Fruit fly (Drosophila melanogaster) whole organism, embryonic: ENCODE results near the gene CG14196.

Source experiments
- Atf3 ChIP-seq: fragments of 200-800 bp; sonication (Bioruptor generic); optimal IDR thresholded peaks from 3 replicates; lab custom pipeline; 2016; ENCODE audit warnings: missing biosample characterization, missing genetic modification characterization
- Bdp1 ChIP-seq: fragments of 200-800 bp; sonication (Bioruptor generic); optimal IDR thresholded peaks from 3 replicates; lab custom pipeline; 2016; ENCODE audit warnings: missing biosample characterization, missing genetic modification characterization
- CG10543 ChIP-seq: fragments of 200-800 bp; sonication (Bioruptor generic); optimal IDR thresholded peaks from 3 replicates; lab custom pipeline; 2017; ENCODE audit warnings: missing biosample characterization, mild to moderate bottlenecking, missing genetic modification characterization, moderate library complexity
- CG11247 ChIP-seq: fragments of 200-800 bp; sonication (Bioruptor generic); IDR thresholded peaks from 2 replicates; pipeline ENCODE4 v1.3.6; 2022; ENCODE audit warnings: missing biosample characterization, missing genetic modification characterization
- CG11398 ChIP-seq: fragments of 200-800 bp; sonication (Bioruptor generic); optimal IDR thresholded peaks from 2 replicates; lab custom pipeline; 2016; ENCODE audit warnings: missing biosample characterization, missing genetic modification characterization
- CG11560 ChIP-seq: fragments of 200-800 bp; sonication (Bioruptor generic); IDR thresholded peaks from 3 replicates; pipeline ENCODE4 v1.3.6; 2022; ENCODE audit warnings: missing biosample characterization, missing genetic modification characterization
- CG12071 ChIP-seq: fragments of 200-800 bp; sonication (Bioruptor generic); optimal IDR thresholded peaks from 3 replicates; lab custom pipeline; 2018; ENCODE audit warnings: missing biosample characterization, mild to moderate bottlenecking, missing genetic modification characterization
- CG12155 ChIP-seq: fragments of 200-800 bp; sonication (Bioruptor generic); optimal IDR thresholded peaks from 3 replicates; lab custom pipeline; 2016; ENCODE audit warnings: missing biosample characterization, missing genetic modification characterization
- CG1647 ChIP-seq: fragments of 200-800 bp; sonication (Bioruptor generic); optimal IDR thresholded peaks from 3 replicates; lab custom pipeline; 2016; ENCODE audit warnings: missing biosample characterization, missing genetic modification characterization
- CG16813 ChIP-seq: fragments of 200-800 bp; sonication (Bioruptor generic); IDR thresholded peaks from 3 replicates; pipeline ENCODE4 v1.3.6; 2022; ENCODE audit warnings: missing biosample characterization, missing genetic modification characterization; ENCODE audit not compliant: partially characterized antibody
- CG17186 ChIP-seq: fragments of 200-800 bp; sonication (Bioruptor generic); optimal IDR thresholded peaks from 3 replicates; lab custom pipeline; 2017; ENCODE audit warnings: missing biosample characterization, missing genetic modification reagents, missing genetic modification characterization
- CG17568 ChIP-seq: fragments of 200-800 bp; sonication (Bioruptor generic); optimal IDR thresholded peaks from 2 replicates; lab custom pipeline; 2018; ENCODE audit warnings: missing biosample characterization, mild to moderate bottlenecking, missing genetic modification characterization, moderate library complexity
- CG18262 ChIP-seq: fragments of 200-800 bp; optimal IDR thresholded peaks from 3 replicates; lab custom pipeline; 2019; ENCODE audit warnings: missing biosample characterization, mild to moderate bottlenecking, missing genetic modification characterization, moderate library complexity
- CG2889 ChIP-seq: fragments of 200-800 bp; sonication (Bioruptor generic); IDR thresholded peaks from 3 replicates; pipeline ENCODE4 v1.3.6; 2022; ENCODE audit warnings: missing biosample characterization, missing genetic modification characterization
- CG34376 ChIP-seq: fragments of 200-800 bp; sonication (Bioruptor generic); optimal IDR thresholded peaks from 2 replicates; lab custom pipeline; 2018; ENCODE audit warnings: missing biosample characterization, mild to moderate bottlenecking, missing genetic modification characterization
- CG6689 ChIP-seq: fragments of 200-800 bp; sonication (Bioruptor generic); IDR thresholded peaks from 2 replicates; pipeline ENCODE4 v1.3.6; 2022; ENCODE audit warnings: missing biosample characterization, missing genetic modification characterization
- CG6854 ChIP-seq: fragments of 200-800 bp; sonication (Bioruptor generic); optimal IDR thresholded peaks from 3 replicates; lab custom pipeline; 2017; ENCODE audit warnings: missing biosample characterization, mild to moderate bottlenecking, missing genetic modification characterization
- CG7786 ChIP-seq: fragments of 200-800 bp; sonication (Bioruptor generic); optimal IDR thresholded peaks from 2 replicates; lab custom pipeline; 2016; ENCODE audit warnings: missing biosample characterization, missing genetic modification characterization
- CG8388 ChIP-seq: fragments of 200-800 bp; sonication (Bioruptor generic); optimal IDR thresholded peaks from 2 replicates; lab custom pipeline; 2019; ENCODE audit warnings: missing biosample characterization, mild to moderate bottlenecking, missing genetic modification characterization, moderate library complexity
- CoRest ChIP-seq: fragments of 200-800 bp; sonication (Bioruptor generic); optimal IDR thresholded peaks from 3 replicates; lab custom pipeline; 2018; ENCODE audit warnings: missing biosample characterization, mild to moderate bottlenecking, missing genetic modification characterization, moderate library complexity
- Dip3 ChIP-seq: fragments of 200-800 bp; sonication (Bioruptor generic); optimal IDR thresholded peaks from 3 replicates; lab custom pipeline; 2016; ENCODE audit warnings: missing biosample characterization, missing genetic modification characterization
- Fer3 ChIP-seq: fragments of 200-800 bp; sonication (Bioruptor generic); optimal IDR thresholded peaks from 2 replicates; lab custom pipeline; 2018; ENCODE audit warnings: missing biosample characterization, mild to moderate bottlenecking, missing genetic modification characterization, moderate library complexity
- Gsc ChIP-seq: fragments of 200-800 bp; sonication (Bioruptor generic); IDR thresholded peaks from 2 replicates; pipeline ENCODE4 v1.3.6; 2022; ENCODE audit warnings: missing biosample characterization, missing genetic modification characterization
- HHEX ChIP-seq: fragments of 200-800 bp; sonication (Bioruptor generic); optimal IDR thresholded peaks from 3 replicates; lab custom pipeline; 2017; ENCODE audit warnings: missing biosample characterization, mild to moderate bottlenecking, missing genetic modification characterization, missing genetic modification reagents
- HLH54F ChIP-seq: fragments of 200-800 bp; sonication (Bioruptor generic); optimal IDR thresholded peaks from 3 replicates; lab custom pipeline; 2016; ENCODE audit warnings: missing biosample characterization, missing genetic modification characterization
- Hey ChIP-seq: fragments of 200-800 bp; sonication (Bioruptor generic); optimal IDR thresholded peaks from 3 replicates; lab custom pipeline; 2018; ENCODE audit warnings: missing biosample characterization, mild to moderate bottlenecking, missing genetic modification characterization
- NC2α ChIP-seq: fragments of 200-800 bp; sonication (Bioruptor generic); optimal IDR thresholded peaks from 2 replicates; lab custom pipeline; 2016; ENCODE audit warnings: missing biosample characterization, missing genetic modification characterization
- NFAT ChIP-seq: fragments of 200-800 bp; sonication (Bioruptor generic); IDR thresholded peaks from 2 replicates; pipeline ENCODE4 v1.3.6; 2022; ENCODE audit warnings: missing biosample characterization, missing genetic modification characterization
- Nf-YA ChIP-seq: fragments of 200-800 bp; sonication (Bioruptor generic); IDR thresholded peaks from 2 replicates; pipeline ENCODE4 v1.3.6; 2022; ENCODE audit warnings: missing biosample characterization, missing genetic modification characterization
- Optix ChIP-seq: fragments of 200-800 bp; sonication (Bioruptor generic); IDR thresholded peaks from 3 replicates; pipeline ENCODE4 v1.3.6; 2022; ENCODE audit warnings: missing biosample characterization, missing genetic modification characterization
- Ptx1 ChIP-seq: fragments of 200-800 bp; sonication (Bioruptor generic); IDR thresholded peaks from 2 replicates; pipeline ENCODE4 v1.3.6; 2022; ENCODE audit warnings: missing biosample characterization, missing genetic modification characterization
- Side ChIP-seq: fragments of 200-800 bp; sonication (Bioruptor generic); optimal IDR thresholded peaks from 2 replicates; lab custom pipeline; 2016; ENCODE audit warnings: missing biosample characterization, missing genetic modification characterization
- TFAM ChIP-seq: fragments of 200-800 bp; sonication (Bioruptor generic); optimal IDR thresholded peaks from 2 replicates; lab custom pipeline; 2017; ENCODE audit warnings: missing biosample characterization, missing genetic modification characterization, inconsistent platforms
- YL-1 ChIP-seq: fragments of 200-800 bp; sonication (Bioruptor generic); optimal IDR thresholded peaks from 3 replicates; lab custom pipeline; 2017; ENCODE audit warnings: missing biosample characterization, mild to moderate bottlenecking, missing genetic modification characterization
- ash1 ChIP-seq: fragments of 200-800 bp; sonication (Bioruptor generic); optimal IDR thresholded peaks from 2 replicates; lab custom pipeline; 2018; ENCODE audit warnings: missing biosample characterization, mild to moderate bottlenecking, missing genetic modification characterization
- btn ChIP-seq: fragments of 200-800 bp; sonication (Bioruptor generic); optimal IDR thresholded peaks from 2 replicates; lab custom pipeline; 2016; ENCODE audit warnings: missing biosample characterization, missing genetic modification characterization
- chif ChIP-seq, 2 experiments: fragments of 200-800 bp; sonication (Bioruptor generic); optimal IDR thresholded peaks; 3 replicates each; lab custom pipeline; 2016; ENCODE audit warnings: missing biosample characterization in 2 of 2, missing genetic modification characterization in 2 of 2
- chm ChIP-seq: fragments of 200-800 bp; sonication (Bioruptor generic); IDR thresholded peaks from 2 replicates; pipeline ENCODE4 v1.3.6; 2022; ENCODE audit warnings: missing biosample characterization, missing genetic modification characterization
- en ChIP-seq: fragments of 200-800 bp; sonication (Bioruptor generic); optimal IDR thresholded peaks from 2 replicates; lab custom pipeline; 2016; ENCODE audit warnings: missing biosample characterization, missing genetic modification characterization
- fd3F ChIP-seq: fragments of 200-800 bp; sonication (Bioruptor generic); optimal IDR thresholded peaks from 2 replicates; lab custom pipeline; 2018; ENCODE audit warnings: missing biosample characterization, mild to moderate bottlenecking, missing genetic modification characterization, moderate library complexity
- gcm ChIP-seq: fragments of 200-800 bp; sonication (Bioruptor generic); optimal IDR thresholded peaks from 2 replicates; lab custom pipeline; 2019; ENCODE audit warnings: missing biosample characterization, mild to moderate bottlenecking, missing genetic modification characterization, moderate library complexity
- hkb ChIP-seq, 2 experiments: fragments of 200-800 bp in 1 of 2; fragments of >200 bp in 1 of 2; sonication (Bioruptor generic) in 1 of 2; IDR thresholded peaks in 1 of 2; optimal IDR thresholded peaks in 1 of 2; 2 replicates each; pipeline versions ENCODE4 v1.3.6 to Lab custom; 2017 to 2022; ENCODE audit warnings: missing biosample characterization in 1 of 2, missing genetic modification characterization in 1 of 2
- insv ChIP-seq, 2 experiments: fragments of 200-800 bp; sonication (Bioruptor generic); optimal IDR thresholded peaks; 3 replicates each; lab custom pipeline; 2016 to 2018; ENCODE audit warnings: missing biosample characterization in 2 of 2, missing genetic modification characterization in 2 of 2
- inv ChIP-seq: fragments of 200-800 bp; sonication (Bioruptor generic); IDR thresholded peaks from 2 replicates; pipeline ENCODE4 v1.3.6; 2022; ENCODE audit warnings: missing biosample characterization, missing genetic modification characterization; ENCODE audit not compliant: partially characterized antibody
- klu ChIP-seq: fragments of 200-800 bp; sonication (Bioruptor generic); IDR thresholded peaks from 2 replicates; pipeline ENCODE4 v1.3.6; 2022; ENCODE audit warnings: missing biosample characterization, missing genetic modification characterization
- pros ChIP-seq: fragments of 200-800 bp; sonication (Bioruptor generic); optimal IDR thresholded peaks from 3 replicates; lab custom pipeline; 2019; ENCODE audit warnings: missing biosample characterization, mild to moderate bottlenecking, missing genetic modification characterization, moderate library complexity
- stc ChIP-seq: fragments of 200-800 bp; sonication (Bioruptor generic); IDR thresholded peaks from 2 replicates; pipeline ENCODE4 v1.3.6; 2022; ENCODE audit warnings: missing biosample characterization, missing genetic modification characterization
- stwl ChIP-seq: fragments of 200-800 bp; sonication (Bioruptor generic); optimal IDR thresholded peaks from 3 replicates; lab custom pipeline; 2018; ENCODE audit warnings: missing biosample characterization, mild to moderate bottlenecking, missing genetic modification characterization, moderate library complexity
- tgo ChIP-seq: fragments of 200-800 bp; sonication (Bioruptor generic); IDR thresholded peaks from 3 replicates; pipeline ENCODE4 v1.3.6; 2022; ENCODE audit warnings: missing biosample characterization, missing genetic modification characterization
- usp ChIP-seq: fragments of >200 bp; optimal IDR thresholded peaks from 2 replicates; lab custom pipeline; 2017; ENCODE audit warnings: missing biosample characterization, missing genetic modification characterization
- wor ChIP-seq: fragments of 200-800 bp; sonication (Bioruptor generic); IDR thresholded peaks from 2 replicates; pipeline ENCODE4 v1.3.6; 2022; ENCODE audit warnings: missing biosample characterization, missing genetic modification characterization

The CG14196 gene

dm6 chrX:19268484-19269068 lies 26.9 kb upstream of the CG14196 start, which contains the start of gene CG8010 (continued):
- TF ChIP-seq insv (GFP tag; optimal IDR thresholded peaks at IDR 0.05; lab: Kevin White, UChicago) (no peak), Atf3 (GFP tag; lab: Kevin White, UChicago) (no peak), Nf-YA (GFP tag; lab: Robert Waterston, UW) (peak; percentile 39; the same call in 1 of the 2 replicates), CG17186 (peak; percentile 48), HLH54F (no peak), Hey (tag; lab: Kevin White, UChicago) (no peak), CG8388 (GFP tag; lab: Kevin White, UChicago) (no peak), CG6854 (GFP tag; lab: Kevin White, UChicago) (no peak), CG34376 (GFP tag; lab: Kevin White, UChicago) (peak; percentile 14), chm (peak; percentile 48; the same call in 1 of the 2 replicates), klu (GFP tag; lab: Robert Waterston, UW) (no peak), en (GFP tag; lab: Kevin White, UChicago) (no peak), btn (GFP tag; lab: Kevin White, UChicago) (no peak), wor (GFP tag; lab: Robert Waterston, UW) (no peak), CG6689 (no peak), CG11398 (GFP tag; lab: Kevin White, UChicago) (no peak), Fer3 (tag; lab: Kevin White, UChicago) (no peak), HHEX (GFP tag; lab: Kevin White, UChicago) (no peak), usp (GFP tag; lab: Kevin White, UChicago) (no peak), CG2889 (GFP tag; lab: Robert Waterston, UW) (no peak), stc (no peak), CoRest (no peak), CG12155 (GFP tag; lab: Kevin White, UChicago) (peak; percentile 68), NC2α (GFP tag; lab: Kevin White, UChicago) (no peak), Gsc (GFP tag; lab: Robert Waterston, UW) (no peak), ash1 (GFP tag; lab: Kevin White, UChicago) (no peak), Ptx1 (GFP tag; lab: Robert Waterston, UW) (peak; percentile 33; the same call in 1 of the 2 replicates), CG11560 (tag; lab: Robert Waterston, UW) (no peak), CG7786 (GFP tag; lab: Kevin White, UChicago) (no peak), Optix (no peak), CG17568 (GFP tag; lab: Kevin White, UChicago) (no peak), chif (GFP tag; optimal IDR thresholded peaks at IDR 0.05; lab: Kevin White, UChicago) (no peak), NFAT (GFP tag; lab: Robert Waterston, UW) (0 out of 2 replicates have a peak, but pooled peaks have one; percentile 9), stwl (tag; lab: Kevin White, UChicago) (peak; percentile 47), hkb (optimal IDR thresholded peaks at IDR 0.05; lab: Kevin White, UChicago) (no peak), hkb (GFP tag; IDR thresholded peaks at IDR 0.05; lab: Robert Waterston, UW) (peak; percentile 34; the same call in 1 of the 2 replicates), CG12071 (no peak), Side (GFP tag; lab: Kevin White, UChicago) (no peak), CG1647 (GFP tag; lab: Kevin White, UChicago) (no peak), YL-1 (GFP tag; lab: Kevin White, UChicago) (peak; percentile 71), tgo (GFP tag; lab: Robert Waterston, UW) (no peak), CG10543 (GFP tag; lab: Kevin White, UChicago) (no peak), CG11247 (GFP tag; lab: Robert Waterston, UW) (no peak), Bdp1 (no peak), Dip3 (GFP tag; lab: Kevin White, UChicago) (no peak), pros (GFP tag; lab: Kevin White, UChicago) (no peak), TFAM (no peak), fd3F (no peak), inv (peak; percentile 33; the same call in 1 of the 2 replicates), CG18262 (tag; lab: Kevin White, UChicago) (no peak), gcm (GFP tag; lab: Kevin White, UChicago) (no peak), CG16813 (GFP tag; lab: Robert Waterston, UW) (peak; percentile 38; the same call in 1 of the 3 replicates)
